Fruit fly (Drosophila melanogaster) whole organism, embryonic: ENCODE measurements around the gene CG7781.

Experiments used
- Atf6 ChIP-seq: fragments of 200-800 bp; sonication (Bioruptor generic); IDR thresholded peaks from 2 replicates; pipeline ENCODE4 v1.3.6; 2022; ENCODE audit warnings: missing biosample characterization, missing genetic modification characterization
- CG10267 ChIP-seq: fragments of 200-800 bp; sonication (Bioruptor generic); optimal IDR thresholded peaks from 2 replicates; lab custom pipeline; 2018; ENCODE audit warnings: missing biosample characterization, mild to moderate bottlenecking, missing genetic modification characterization, moderate library complexity
- CG13123 ChIP-seq: fragments of 200-800 bp; sonication (Bioruptor generic); optimal IDR thresholded peaks from 2 replicates; lab custom pipeline; 2016; ENCODE audit warnings: missing biosample characterization, missing genetic modification characterization
- CG13424 ChIP-seq: fragments of 200-800 bp; sonication (Bioruptor generic); optimal IDR thresholded peaks from 2 replicates; lab custom pipeline; 2019; ENCODE audit warnings: missing biosample characterization, mild to moderate bottlenecking, missing genetic modification characterization, moderate library complexity
- CG14050 ChIP-seq: fragments of 200-800 bp; sonication (Bioruptor generic); IDR thresholded peaks from 3 replicates; pipeline ENCODE4 v1.3.6; 2022; ENCODE audit warnings: missing biosample characterization, missing genetic modification characterization
- CG17829 ChIP-seq: fragments of 200-800 bp; optimal IDR thresholded peaks from 2 replicates; lab custom pipeline; 2019; ENCODE audit warnings: missing biosample characterization, mild to moderate bottlenecking, missing genetic modification characterization, moderate library complexity
- CG2202 ChIP-seq: fragments of 200-800 bp; sonication (Bioruptor generic); optimal IDR thresholded peaks from 2 replicates; lab custom pipeline; 2018; ENCODE audit warnings: missing biosample characterization, mild to moderate bottlenecking, missing genetic modification characterization
- CG2889 ChIP-seq: fragments of 200-800 bp; sonication (Bioruptor generic); IDR thresholded peaks from 3 replicates; pipeline ENCODE4 v1.3.6; 2022; ENCODE audit warnings: missing biosample characterization, missing genetic modification characterization
- CG33557 ChIP-seq: fragments of 200-800 bp; sonication (Bioruptor generic); optimal IDR thresholded peaks from 2 replicates; lab custom pipeline; 2019; ENCODE audit warnings: missing biosample characterization, mild to moderate bottlenecking, missing genetic modification characterization, moderate library complexity
- CG4328 ChIP-seq: fragments of 200-800 bp; sonication (Bioruptor generic); optimal IDR thresholded peaks from 3 replicates; lab custom pipeline; 2017; ENCODE audit warnings: missing biosample characterization, missing genetic modification reagents, missing genetic modification characterization
- CG4730 ChIP-seq: fragments of 200-800 bp; sonication (Bioruptor generic); IDR thresholded peaks from 2 replicates; pipeline ENCODE4 v1.3.6; 2022; ENCODE audit warnings: missing biosample characterization, missing genetic modification characterization
- CG5245 ChIP-seq: fragments of 200-800 bp; sonication (Bioruptor generic); optimal IDR thresholded peaks from 3 replicates; lab custom pipeline; 2016; ENCODE audit warnings: missing biosample characterization, missing genetic modification characterization
- CG8388 ChIP-seq: fragments of 200-800 bp; sonication (Bioruptor generic); optimal IDR thresholded peaks from 2 replicates; lab custom pipeline; 2019; ENCODE audit warnings: missing biosample characterization, mild to moderate bottlenecking, missing genetic modification characterization, moderate library complexity
- CG8924 ChIP-seq: fragments of 200-800 bp; optimal IDR thresholded peaks from 3 replicates; lab custom pipeline; 2019; ENCODE audit warnings: missing biosample characterization, mild to moderate bottlenecking, missing genetic modification characterization, moderate library complexity
- CTCF ChIP-seq: fragments of 200-800 bp; sonication (Bioruptor generic); optimal IDR thresholded peaks from 2 replicates; lab custom pipeline; 2017; ENCODE audit warnings: missing biosample characterization, mild to moderate bottlenecking, missing genetic modification characterization, moderate library complexity
- Dll ChIP-seq: fragments of 200-800 bp; sonication (Bioruptor generic); IDR thresholded peaks from 4 replicates; pipeline ENCODE4 v1.3.6; 2022; ENCODE audit warnings: missing biosample characterization, missing genetic modification characterization; ENCODE audit not compliant: partially characterized antibody
- Ets97D ChIP-seq: fragments of 200-800 bp; sonication (Bioruptor generic); optimal IDR thresholded peaks from 3 replicates; lab custom pipeline; 2016; ENCODE audit warnings: missing biosample characterization, missing genetic modification characterization
- HLH4C ChIP-seq: fragments of 200-800 bp; sonication (Bioruptor generic); IDR thresholded peaks from 3 replicates; pipeline ENCODE4 v1.3.6; 2022; ENCODE audit warnings: missing biosample characterization, missing genetic modification characterization; ENCODE audit not compliant: partially characterized antibody
- HmgD ChIP-seq: fragments of 200-800 bp; sonication (Bioruptor generic); optimal IDR thresholded peaks from 3 replicates; lab custom pipeline; 2016; ENCODE audit warnings: missing biosample characterization, missing genetic modification characterization
- Hr51 ChIP-seq, 2 experiments: fragments of 200-800 bp; sonication (Bioruptor generic); optimal IDR thresholded peaks; 2 replicates in 1 of 2; 3 replicates in 1 of 2; lab custom pipeline; 2016 to 2018; ENCODE audit warnings: missing biosample characterization in 2 of 2, missing genetic modification characterization in 2 of 2, mild to moderate bottlenecking in 1 of 2, moderate library complexity in 1 of 2
- Jarid2 ChIP-seq: fragments of 200-800 bp; sonication (Bioruptor generic); optimal IDR thresholded peaks from 3 replicates; lab custom pipeline; 2017; ENCODE audit warnings: mild to moderate bottlenecking, missing biosample characterization, missing genetic modification reagents, missing genetic modification characterization
- Kr ChIP-seq: fragments of 200-800 bp; sonication (Bioruptor generic); optimal IDR thresholded peaks from 2 replicates; lab custom pipeline; 2017; ENCODE audit warnings: missing biosample characterization, mild to moderate bottlenecking, missing genetic modification characterization
- Mad ChIP-seq: fragments of 200-800 bp; sonication (Bioruptor generic); optimal IDR thresholded peaks from 2 replicates; lab custom pipeline; 2016; ENCODE audit warnings: missing biosample characterization, missing genetic modification characterization
- Nf-YA ChIP-seq: fragments of 200-800 bp; sonication (Bioruptor generic); IDR thresholded peaks from 2 replicates; pipeline ENCODE4 v1.3.6; 2022; ENCODE audit warnings: missing biosample characterization, missing genetic modification characterization
- NfI ChIP-seq: fragments of 200-800 bp; sonication (Bioruptor generic); optimal IDR thresholded peaks from 3 replicates; lab custom pipeline; 2018; ENCODE audit warnings: missing biosample characterization, mild to moderate bottlenecking, missing genetic modification characterization, moderate library complexity
- Sin3A ChIP-seq: fragments of >200 bp; optimal IDR thresholded peaks from 2 replicates; lab custom pipeline; 2018
- az2 ChIP-seq: fragments of 200-800 bp; sonication (Bioruptor generic); optimal IDR thresholded peaks from 3 replicates; lab custom pipeline; 2016; ENCODE audit warnings: missing biosample characterization, missing genetic modification characterization
- chif ChIP-seq, 2 experiments: fragments of 200-800 bp; sonication (Bioruptor generic); optimal IDR thresholded peaks; 3 replicates each; lab custom pipeline; 2016; ENCODE audit warnings: missing biosample characterization in 2 of 2, missing genetic modification characterization in 2 of 2
- ci ChIP-seq: fragments of 200-800 bp; sonication (Bioruptor generic); IDR thresholded peaks from 3 replicates; pipeline ENCODE4 v1.3.6; 2022; ENCODE audit warnings: missing biosample characterization, missing genetic modification characterization
- croc ChIP-seq: fragments of 200-800 bp; sonication (Bioruptor generic); conservative IDR thresholded peaks from 3 replicates; pipeline ENCODE4 v1.3.6; 2022; ENCODE audit warnings: missing biosample characterization, missing genetic modification characterization
- crol ChIP-seq: fragments of 200-800 bp; sonication (Bioruptor generic); IDR thresholded peaks from 2 replicates; pipeline ENCODE4 v1.3.6; 2022; ENCODE audit warnings: missing biosample characterization, missing genetic modification characterization
- dan ChIP-seq: fragments of 200-800 bp; sonication (Bioruptor generic); IDR thresholded peaks from 2 replicates; pipeline ENCODE4 v1.3.6; 2022; ENCODE audit warnings: missing biosample characterization, missing genetic modification characterization
- fd102C ChIP-seq: fragments of 200-800 bp; sonication (Bioruptor generic); optimal IDR thresholded peaks from 2 replicates; lab custom pipeline; 2018; ENCODE audit warnings: missing biosample characterization, mild to moderate bottlenecking, missing genetic modification characterization, moderate library complexity
- fd64A ChIP-seq: fragments of 200-800 bp; sonication (Bioruptor generic); optimal IDR thresholded peaks from 3 replicates; lab custom pipeline; 2018; ENCODE audit warnings: missing biosample characterization, mild to moderate bottlenecking, missing genetic modification characterization
- fru ChIP-seq: fragments of >200 bp; optimal IDR thresholded peaks from 2 replicates; lab custom pipeline; 2017
- ftz-f1 ChIP-seq: fragments of 200-800 bp; sonication (Bioruptor generic); optimal IDR thresholded peaks from 2 replicates; lab custom pipeline; 2016; ENCODE audit warnings: missing biosample characterization, missing genetic modification characterization
- gem ChIP-seq: fragments of 200-800 bp; sonication (Bioruptor generic); optimal IDR thresholded peaks from 2 replicates; lab custom pipeline; 2019; ENCODE audit warnings: missing biosample characterization, mild to moderate bottlenecking, missing genetic modification characterization, moderate library complexity
- grn ChIP-seq: fragments of 200-800 bp; sonication (Bioruptor generic); optimal IDR thresholded peaks from 3 replicates; lab custom pipeline; 2017; ENCODE audit warnings: missing biosample characterization, missing genetic modification characterization
- her ChIP-seq: fragments of 200-800 bp; sonication (Bioruptor generic); optimal IDR thresholded peaks from 2 replicates; lab custom pipeline; 2016; ENCODE audit warnings: missing biosample characterization, missing genetic modification characterization
- jing ChIP-seq: fragments of 200-800 bp; sonication (Bioruptor generic); optimal IDR thresholded peaks from 2 replicates; lab custom pipeline; 2018; ENCODE audit warnings: missing biosample characterization, mild to moderate bottlenecking, missing genetic modification characterization
- kni ChIP-seq: fragments of 200-800 bp; sonication (Bioruptor generic); optimal IDR thresholded peaks from 3 replicates; lab custom pipeline; 2017; ENCODE audit warnings: mild to moderate bottlenecking, missing biosample characterization, missing genetic modification reagents, missing genetic modification characterization
- lola ChIP-seq, 3 experiments: fragments of >200 bp in 2 of 3; fragments of 200-800 bp in 1 of 3; sonication (Bioruptor generic) in 1 of 3; optimal IDR thresholded peaks; 2 replicates each; lab custom pipeline; 2017 to 2019; ENCODE audit warnings: missing biosample characterization in 3 of 3, missing genetic modification characterization in 3 of 3, mild to moderate bottlenecking in 1 of 3, moderate library complexity in 1 of 3
- oc ChIP-seq: fragments of 200-800 bp; sonication (Bioruptor generic); optimal IDR thresholded peaks from 2 replicates; lab custom pipeline; 2018; ENCODE audit warnings: missing biosample characterization, mild to moderate bottlenecking, missing genetic modification characterization, moderate library complexity
- ranshi ChIP-seq: fragments of 200-800 bp; sonication (Bioruptor generic); IDR thresholded peaks from 2 replicates; pipeline ENCODE4 v1.3.6; 2022; ENCODE audit warnings: missing biosample characterization, missing genetic modification characterization
- run ChIP-seq: fragments of 200-800 bp; sonication (Bioruptor generic); optimal IDR thresholded peaks from 3 replicates; lab custom pipeline; 2018; ENCODE audit warnings: missing biosample characterization, mild to moderate bottlenecking, missing genetic modification characterization
- salm ChIP-seq: fragments of 200-800 bp; sonication (Bioruptor generic); optimal IDR thresholded peaks from 2 replicates; lab custom pipeline; 2018; ENCODE audit warnings: missing biosample characterization, mild to moderate bottlenecking, missing genetic modification characterization
- sd ChIP-seq: fragments of 200-800 bp; sonication (Bioruptor generic); optimal IDR thresholded peaks from 3 replicates; lab custom pipeline; 2018; ENCODE audit warnings: missing biosample characterization, mild to moderate bottlenecking, missing genetic modification characterization, moderate library complexity
- slp2 ChIP-seq: fragments of 200-800 bp; sonication (Bioruptor generic); optimal IDR thresholded peaks from 2 replicates; lab custom pipeline; 2016; ENCODE audit warnings: missing biosample characterization, missing genetic modification characterization
- tap ChIP-seq: fragments of 200-800 bp; optimal IDR thresholded peaks from 3 replicates; lab custom pipeline; 2019; ENCODE audit warnings: missing biosample characterization, mild to moderate bottlenecking, missing genetic modification characterization, moderate library complexity
- tgo ChIP-seq: fragments of 200-800 bp; sonication (Bioruptor generic); IDR thresholded peaks from 3 replicates; pipeline ENCODE4 v1.3.6; 2022; ENCODE audit warnings: missing biosample characterization, missing genetic modification characterization
- twi ChIP-seq: fragments of 200-800 bp; optimal IDR thresholded peaks from 2 replicates; lab custom pipeline; 2019; ENCODE audit warnings: missing biosample characterization, mild to moderate bottlenecking, missing genetic modification characterization, moderate library complexity

Gene CG7781

dm6 chr2L:8289352-8290091, 35.7 kb downstream of the CG7781 start (continued):
- TF ChIP-seq Kr (GFP tag; lab: Kevin White, UChicago) (peak; percentile 67), CG14050 (GFP tag; lab: Robert Waterston, UW) (no peak), croc (GFP tag; lab: Robert Waterston, UW) (no peak), CG10267 (tag; lab: Kevin White, UChicago) (no peak), CG2202 (peak; percentile 4), CG2889 (GFP tag; lab: Robert Waterston, UW) (no peak), Ets97D (GFP tag; lab: Kevin White, UChicago) (no peak), lola (GFP tag; optimal IDR thresholded peaks at IDR 0.05; lab: Kevin White, UChicago) (peak in 1 of 3 experiments; percentile 9), Atf6 (GFP tag; lab: Robert Waterston, UW) (no peak), dan (GFP tag; lab: Robert Waterston, UW) (no peak), az2 (no peak), her (no peak), HLH4C (no peak), Nf-YA (no peak), Sin3A (lab: Kevin White, UChicago) (no peak), Mad (GFP tag; lab: Kevin White, UChicago) (no peak), Dll (0 out of 4 replicates have a peak, but pooled peaks have one; percentile 18), CTCF (no peak), Hr51 (GFP tag; optimal IDR thresholded peaks at IDR 0.05; lab: Kevin White, UChicago) (no peak), NfI (no peak), HmgD (GFP tag; lab: Kevin White, UChicago) (no peak), tgo (no peak), oc (tag; lab: Kevin White, UChicago) (peak; percentile 4), grn (GFP tag; lab: Kevin White, UChicago) (peak; percentile 91), tap (tag; lab: Kevin White, UChicago) (no peak), CG17829 (peak; percentile 12), ftz-f1 (no peak), fru (no peak), chif (GFP tag; optimal IDR thresholded peaks at IDR 0.05; lab: Kevin White, UChicago) (no peak), fd102C (GFP tag; lab: Kevin White, UChicago) (peak; percentile 17), salm (tag; lab: Kevin White, UChicago) (no peak), slp2 (GFP tag; lab: Kevin White, UChicago) (no peak), gem (tag; lab: Kevin White, UChicago) (no peak), ci (GFP tag; lab: Robert Waterston, UW) (0 out of 3 replicates have a peak, but pooled peaks have one; percentile 37), Jarid2 (GFP tag; lab: Kevin White, UChicago) (no peak), crol (GFP tag; lab: Robert Waterston, UW) (peak; percentile 78), kni (GFP tag; lab: Kevin White, UChicago) (peak; percentile 84), CG8924 (tag; lab: Kevin White, UChicago) (no peak), CG13123 (GFP tag; lab: Kevin White, UChicago) (no peak), run (no peak), CG5245 (GFP tag; lab: Kevin White, UChicago) (no peak), CG33557 (GFP tag; lab: Kevin White, UChicago) (peak; percentile 73), twi (tag; lab: Kevin White, UChicago) (peak; percentile 68), ranshi (no peak), sd (tag; lab: Kevin White, UChicago) (peak; percentile 58), CG4328 (GFP tag; lab: Kevin White, UChicago) (no peak), fd64A (GFP tag; lab: Kevin White, UChicago) (peak; percentile 27), CG8388 (GFP tag; lab: Kevin White, UChicago) (peak; percentile 11), jing (no peak), CG13424 (tag; lab: Kevin White, UChicago) (no peak), CG4730 (GFP tag; lab: Robert Waterston, UW) (no peak)
